Worm (Caenorhabditis elegans): ENCODE results near the gene atn-1.

atn-1 gene

ce11 chrV:12528919-12529318 is 50.7 kb downstream of the atn-1 start (continued):
- TF ChIP-seq sma-9 (GFP tag; optimal IDR thresholded peaks at IDR 0.05) (peak; percentile 96), sma-9 (tag; optimal IDR thresholded peaks at IDR 0.05) (no peak), ztf-4 (tag; optimal IDR thresholded peaks at IDR 0.05) (no peak), nhr-237 (tag; optimal IDR thresholded peaks at IDR 0.05) (no peak), ceh-16 (tag; optimal IDR thresholded peaks at IDR 0.05) (no peak), nhr-25 (tag; optimal IDR thresholded peaks at IDR 0.05) (peak; percentile 65), peb-1 (tag; optimal IDR thresholded peaks at IDR 0.05) (peak; percentile 25), lin-39 (tag; optimal IDR thresholded peaks at IDR 0.05) (no peak), skn-1 (tag; optimal IDR thresholded peaks at IDR 0.05) (no peak), nhr-23 (tag; optimal IDR thresholded peaks at IDR 0.05) (no peak), elt-3 (tag; optimal IDR thresholded peaks at IDR 0.05) (no peak), mab-5 (tag; optimal IDR thresholded peaks at IDR 0.05) (no peak), nhr-129 (tag; optimal IDR thresholded peaks at IDR 0.05) (peak; percentile 77)

DNA sequence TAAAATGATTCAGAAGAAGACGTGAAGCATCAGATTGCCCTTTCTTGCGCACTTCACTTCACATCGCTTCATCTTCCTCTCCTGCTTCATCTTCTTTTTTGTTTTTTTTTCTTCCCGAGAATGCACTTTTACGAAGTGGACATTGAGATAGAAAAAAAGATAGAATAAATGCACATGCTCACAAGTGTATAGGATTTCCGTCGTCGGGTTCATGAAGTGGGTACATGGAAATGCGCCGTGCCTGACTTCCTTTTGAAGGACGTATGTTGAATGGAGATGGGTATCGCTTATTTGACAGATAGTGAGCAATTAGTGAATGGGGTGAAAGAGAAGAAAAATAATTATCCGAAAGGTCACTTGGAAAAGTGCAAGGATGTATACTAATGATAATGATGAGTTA is 51.9 kb downstream of the atn-1 start:
- TF ChIP-seq gmeb-1 (tag; optimal IDR thresholded peaks at IDR 0.05): no peak
- TF ChIP-seq ZK546.5 (tag; optimal IDR thresholded peaks at IDR 0.05): no peak
- TF ChIP-seq unc-55 (GFP tag; optimal IDR thresholded peaks at IDR 0.05): peak; percentile 16
- TF ChIP-seq F13H6.1 (tag; optimal IDR thresholded peaks at IDR 0.05): peak; percentile 49
- TF ChIP-seq skn-1 (tag; optimal IDR thresholded peaks at IDR 0.05): no peak
- TF ChIP-seq lin-11 (tag; optimal IDR thresholded peaks at IDR 0.05): no peak
- peak in 1 of 2 experiments; percentile 32 for TF ChIP-seq lsy-2 (tag; optimal IDR thresholded peaks at IDR 0.05)
- peak; percentile 60 for TF ChIP-seq ceh-16 (tag; optimal IDR thresholded peaks at IDR 0.05)
- TF ChIP-seq unc-62 (GFP tag; optimal IDR thresholded peaks at IDR 0.05): no peak
- no peak for TF ChIP-seq nhr-6 (tag; optimal IDR thresholded peaks at IDR 0.05)
- peak; percentile 53 for TF ChIP-seq crh-2 (tag; optimal IDR thresholded peaks at IDR 0.05)
- peak; percentile 41 for TF ChIP-seq egl-27 (tag; optimal IDR thresholded peaks at IDR 0.05)
- TF ChIP-seq Y55F3AM.14 (GFP tag; optimal IDR thresholded peaks at IDR 0.05): peak; percentile 67
- TF ChIP-seq sma-9 (GFP tag; optimal IDR thresholded peaks at IDR 0.05): peak; percentile 24
- no peak for TF ChIP-seq sma-9 (tag; optimal IDR thresholded peaks at IDR 0.05)
- TF ChIP-seq sem-4 (tag; optimal IDR thresholded peaks at IDR 0.05): peak; percentile 48
- peak; percentile 30 for TF ChIP-seq zag-1 (tag; optimal IDR thresholded peaks at IDR 0.05)
- peak; percentile 44 for TF ChIP-seq C34F6.9 (tag; optimal IDR thresholded peaks at IDR 0.05)
- no peak for TF ChIP-seq blmp-1 (tag; optimal IDR thresholded peaks at IDR 0.05; ENCODE audit: insufficient read depth)
- no peak for TF ChIP-seq R02D3.7 (tag; optimal IDR thresholded peaks at IDR 0.05)
- TF ChIP-seq nhr-25 (tag; optimal IDR thresholded peaks at IDR 0.05): no peak

- TF ChIP-seq unc-62 (GFP tag; optimal IDR thresholded peaks at IDR 0.05) (no peak), sma-9 (GFP tag; optimal IDR thresholded peaks at IDR 0.05) (peak; percentile 16), sma-9 (tag; optimal IDR thresholded peaks at IDR 0.05) (no peak), blmp-1 (tag; optimal IDR thresholded peaks at IDR 0.05; ENCODE audit: insufficient read depth) (peak; percentile 16), mbf-1 (tag; optimal IDR thresholded peaks at IDR 0.05) (no peak), ceh-82 (tag; optimal IDR thresholded peaks at IDR 0.05) (no peak), aly-2 (tag; optimal IDR thresholded peaks at IDR 0.05) (no peak), fos-1 (tag; optimal IDR thresholded peaks at IDR 0.05) (peak; percentile 46), R02D3.7 (tag; optimal IDR thresholded peaks at IDR 0.05) (no peak), nhr-21 (tag; optimal IDR thresholded peaks at IDR 0.05) (peak; percentile 39), skn-1 (tag; optimal IDR thresholded peaks at IDR 0.05) (no peak), dmd-4 (tag; optimal IDR thresholded peaks at IDR 0.05) (peak; percentile 23), nhr-11 (tag; optimal IDR thresholded peaks at IDR 0.05) (no peak), lsy-2 (tag; optimal IDR thresholded peaks at IDR 0.05) (peak in 1 of 2 experiments; percentile 31), C34F6.9 (tag; optimal IDR thresholded peaks at IDR 0.05) (peak; percentile 23)
These were observed 52.9 kb downstream of the atn-1 start for ce11 chrV:12531084-12531483.

ce11 chrV:12532369-12532768 is 54.2 kb downstream of the atn-1 start:
- no peak for TF ChIP-seq mbf-1 (tag; optimal IDR thresholded peaks at IDR 0.05)
- TF ChIP-seq sma-3 (GFP tag; optimal IDR thresholded peaks at IDR 0.05): no peak
- TF ChIP-seq sem-4 (tag; optimal IDR thresholded peaks at IDR 0.05): no peak
- TF ChIP-seq aly-2 (tag; optimal IDR thresholded peaks at IDR 0.05): no peak
- peak; percentile 66 for TF ChIP-seq fos-1 (tag; optimal IDR thresholded peaks at IDR 0.05)

Data from whole organism, L2 larva.